Fruit fly (Drosophila melanogaster) whole organism, adult: ENCODE measurements around the gene CG12531.
A peak's percentile ranks its signal among the peaks of the same experiment; 100 is the strongest.

Source experiments
- CG11617 ChIP-seq: fragments of 200-800 bp; sonication (Bioruptor generic); optimal IDR thresholded peaks from 2 replicates; lab custom pipeline; 2017; ENCODE audit warnings: mild to moderate bottlenecking, missing biosample characterization, missing genetic modification reagents, missing genetic modification characterization
- CG12768 ChIP-seq: fragments of 200-800 bp; sonication (Bioruptor generic); optimal IDR thresholded peaks from 2 replicates; lab custom pipeline; 2017; ENCODE audit warnings: missing biosample characterization, missing genetic modification characterization, mild to moderate bottlenecking, moderate library complexity, missing genetic modification reagents
- CG14711 ChIP-seq: fragments of 200-800 bp; sonication (Bioruptor generic); optimal IDR thresholded peaks from 2 replicates; lab custom pipeline; 2018; ENCODE audit warnings: missing biosample characterization, mild to moderate bottlenecking, missing genetic modification characterization, moderate library complexity
- CG5204 ChIP-seq: fragments of 200-800 bp; sonication (Bioruptor generic); optimal IDR thresholded peaks from 2 replicates; lab custom pipeline; 2016; ENCODE audit warnings: missing biosample characterization, missing genetic modification characterization
- CG7101 ChIP-seq: fragments of 200-800 bp; sonication (Bioruptor generic); optimal IDR thresholded peaks from 2 replicates; lab custom pipeline; 2018; ENCODE audit warnings: missing biosample characterization, mild to moderate bottlenecking, missing genetic modification characterization, moderate library complexity
- Hr96 ChIP-seq: fragments of 200-800 bp; sonication (Bioruptor generic); optimal IDR thresholded peaks from 2 replicates; lab custom pipeline; 2016; ENCODE audit warnings: missing biosample characterization, missing genetic modification characterization
- bab1 ChIP-seq: fragments of 200-800 bp; sonication (Bioruptor generic); optimal IDR thresholded peaks from 3 replicates; lab custom pipeline; 2019; ENCODE audit warnings: missing biosample characterization, mild to moderate bottlenecking, missing genetic modification characterization, moderate library complexity
- cic ChIP-seq: fragments of 200-800 bp; sonication (Bioruptor generic); optimal IDR thresholded peaks from 2 replicates; lab custom pipeline; 2017; ENCODE audit warnings: missing biosample characterization, mild to moderate bottlenecking, missing genetic modification characterization, moderate library complexity
- cnc ChIP-seq, 2 experiments: fragments of >200 bp; optimal IDR thresholded peaks; 2 replicates each; lab custom pipeline; 2017
- kay ChIP-seq: fragments of 200-800 bp; sonication (Bioruptor generic); peaks from one replicate; lab custom pipeline; 2016; ENCODE audit warnings: missing biosample characterization, missing genetic modification characterization, borderline replicate concordance
- pad ChIP-seq: fragments of 200-800 bp; sonication (Bioruptor generic); optimal IDR thresholded peaks from 3 replicates; lab custom pipeline; 2017; ENCODE audit warnings: missing biosample characterization, missing genetic modification characterization, mild to moderate bottlenecking, moderate library complexity, missing genetic modification reagents
- toe ChIP-seq: fragments of 200-800 bp; sonication (Bioruptor generic); optimal IDR thresholded peaks from 2 replicates; lab custom pipeline; 2016; ENCODE audit warnings: missing biosample characterization, missing genetic modification characterization

DNA sequence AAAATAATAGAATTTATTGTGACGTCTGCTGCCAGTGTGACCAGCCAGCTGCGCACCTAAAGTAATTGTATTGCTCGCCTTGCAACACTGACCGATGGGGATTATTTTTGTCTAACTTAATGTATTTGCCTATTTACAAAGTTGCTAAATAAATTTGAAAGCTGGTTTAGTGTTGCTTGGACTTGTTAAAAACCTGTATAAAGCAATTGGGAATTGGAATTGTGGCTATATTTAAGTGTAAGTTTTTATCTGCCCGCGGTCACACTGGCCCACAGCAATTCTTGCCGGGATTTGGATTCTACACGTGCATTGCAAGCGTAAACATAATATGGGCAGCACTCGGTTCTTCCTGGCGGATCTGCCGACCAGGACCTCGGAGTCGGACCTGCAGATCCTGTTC, 14.6 kb upstream of the CG12531 start, which contains the start of the genes CG14230 and CG14232:
- TF ChIP-seq CG5204 (no peak), CG12768 (GFP tag; lab: Kevin White, UChicago) (no peak), toe (GFP tag; lab: Kevin White, UChicago) (no peak), Hr96 (GFP tag; lab: Kevin White, UChicago) (no peak), kay (GFP tag; lab: Kevin White, UChicago) (no peak), CG11617 (no peak), cic (GFP tag; lab: Kevin White, UChicago) (no peak), CG7101 (tag; lab: Kevin White, UChicago) (peak; percentile 55), bab1 (GFP tag; lab: Kevin White, UChicago) (peak; percentile 37), cnc (optimal IDR thresholded peaks at IDR 0.05; lab: Kevin White, UChicago) (no peak), CG14711 (peak; percentile 50), pad (GFP tag; lab: Kevin White, UChicago) (peak; percentile 18)
